Worm (Caenorhabditis elegans): ENCODE results near the gene T01C3.11.

Gene T01C3.11

ce11 chrV:15002184-15002690, 2.9 kb downstream of the T01C3.11 start, which contains the start of the genes fib-1 and mut-15 (continued):
- TF ChIP-seq ahr-1 (tag; optimal IDR thresholded peaks at IDR 0.05) (peak; percentile 81), ceh-6 (GFP tag; optimal IDR thresholded peaks at IDR 0.05) (peak; percentile 30), ama-1 (optimal IDR thresholded peaks at IDR 0.05) (no peak), Y22D7AL.16 (tag; optimal IDR thresholded peaks at IDR 0.05) (no peak), ceh-24 (tag; optimal IDR thresholded peaks at IDR 0.05) (no peak), tbx-2 (tag; optimal IDR thresholded peaks at IDR 0.05) (peak; percentile 98), lin-11 (tag; optimal IDR thresholded peaks at IDR 0.05) (no peak), ttx-3 (tag; optimal IDR thresholded peaks at IDR 0.05) (peak; percentile 45), npax-4 (tag; optimal IDR thresholded peaks at IDR 0.05) (peak; percentile 41), sox-2 (GFP tag; IDR thresholded peaks at IDR 0.05) (no peak), ceh-18 (tag; optimal IDR thresholded peaks at IDR 0.05) (peak; percentile 97), pat-9 (tag; optimal IDR thresholded peaks at IDR 0.05) (no peak), ceh-19 (GFP tag; optimal IDR thresholded peaks at IDR 0.05) (peak; percentile 66), elt-2 (tag; optimal IDR thresholded peaks at IDR 0.05) (peak; percentile 87), unc-55 (GFP tag; optimal IDR thresholded peaks at IDR 0.05) (peak; percentile 83), ceh-14 (tag; optimal IDR thresholded peaks at IDR 0.05) (peak; percentile 90), tbx-7 (tag; optimal IDR thresholded peaks at IDR 0.05) (peak; percentile 89), madf-2 (tag; optimal IDR thresholded peaks at IDR 0.05) (peak; percentile 40), pha-4 (tag; optimal IDR thresholded peaks at IDR 0.05) (no peak), dmd-4 (tag; optimal IDR thresholded peaks at IDR 0.05; ENCODE audit: borderline replicate concordance) (peak; percentile 19), ref-2 (tag; optimal IDR thresholded peaks at IDR 0.05) (peak; percentile 97), syd-9 (tag; optimal IDR thresholded peaks at IDR 0.05) (peak; percentile 76), ceh-31 (tag; optimal IDR thresholded peaks at IDR 0.05) (peak; percentile 99), ztf-16 (tag; optimal IDR thresholded peaks at IDR 0.05) (peak; percentile 89), ceh-22 (tag; optimal IDR thresholded peaks at IDR 0.05) (no peak), nfya-1 (tag; optimal IDR thresholded peaks at IDR 0.05) (peak; percentile 86)

ce11 chrV:15004800-15005199, 5.5 kb downstream of the T01C3.11 start, which contains the start of gene hrde-2:
hrde-2 (plus strand) TSS chrV:15005100.
- no peak for TF ChIP-seq fkh-6 (tag; optimal IDR thresholded peaks at IDR 0.05)
- TF ChIP-seq mec-3 (tag; optimal IDR thresholded peaks at IDR 0.05; ENCODE audit: borderline replicate concordance) = no peak
- TF ChIP-seq lim-6 (tag; optimal IDR thresholded peaks at IDR 0.05) = no peak
- TF ChIP-seq tbx-2 (tag; optimal IDR thresholded peaks at IDR 0.05) = no peak
- TF ChIP-seq ahr-1 (tag; optimal IDR thresholded peaks at IDR 0.05) = no peak
- no peak for TF ChIP-seq ceh-18 (tag; optimal IDR thresholded peaks at IDR 0.05)
- TF ChIP-seq ceh-9 (tag; optimal IDR thresholded peaks at IDR 0.05) = no peak
- TF ChIP-seq unc-86 (tag; optimal IDR thresholded peaks at IDR 0.05) = no peak
- TF ChIP-seq ceh-22 (tag; optimal IDR thresholded peaks at IDR 0.05) = no peak
- TF ChIP-seq ceh-34 (tag; optimal IDR thresholded peaks at IDR 0.05) = no peak
- no peak for TF ChIP-seq K02D7.2 (tag; optimal IDR thresholded peaks at IDR 0.05)
- TF ChIP-seq ama-1 (optimal IDR thresholded peaks at IDR 0.05) = no peak
- no peak for TF ChIP-seq T23F11.4 (GFP tag; optimal IDR thresholded peaks at IDR 0.05)
- TF ChIP-seq ceh-19 (GFP tag; optimal IDR thresholded peaks at IDR 0.05) = no peak
- TF ChIP-seq nhr-232 (tag; optimal IDR thresholded peaks at IDR 0.05) = no peak
- no peak for TF ChIP-seq lin-11 (tag; optimal IDR thresholded peaks at IDR 0.05)
- no peak for TF ChIP-seq pat-9 (tag; optimal IDR thresholded peaks at IDR 0.05)

ce11 chrV:15011560-15011959, 12.2 kb downstream of the T01C3.11 start, which contains the start of gene nmr-2:
nmr-2 (minus strand) TSS chrV:15011660.
- TF ChIP-seq ceh-19 (GFP tag; optimal IDR thresholded peaks at IDR 0.05) (no peak), fax-1 (tag; optimal IDR thresholded peaks at IDR 0.05) (no peak), hlh-30 (tag; optimal IDR thresholded peaks at IDR 0.05; ENCODE audit: insufficient read depth) (no peak), eyg-1 (tag; optimal IDR thresholded peaks at IDR 0.05) (no peak), ztf-16 (tag; optimal IDR thresholded peaks at IDR 0.05) (no peak), odd-2 (tag; optimal IDR thresholded peaks at IDR 0.05) (no peak), madf-2 (tag; optimal IDR thresholded peaks at IDR 0.05) (no peak), gmeb-2 (tag; optimal IDR thresholded peaks at IDR 0.05) (no peak), sox-4 (tag; optimal IDR thresholded peaks at IDR 0.05) (no peak), dmd-4 (tag; optimal IDR thresholded peaks at IDR 0.05; ENCODE audit: borderline replicate concordance) (no peak)

Data from whole organism, late embryonic.